Worm (Caenorhabditis elegans) whole organism, young adult: Measurements from ENCODE around the gene ins-37.
A peak's percentile ranks its signal among the peaks of the same experiment; 100 is the strongest.

Source experiments
- F55B11.4 ChIP-seq: sonication (generic microtip); optimal IDR thresholded peaks from 2 replicates; lab custom pipeline; 2016; ENCODE audit warnings: missing compliant biosample characterization, missing genetic modification characterization, borderline replicate concordance; ENCODE audit not compliant: insufficient read depth
- attf-6 ChIP-seq: fragments of 200-800 bp; sonication (Bioruptor generic); IDR thresholded peaks from 2 replicates; pipeline ENCODE4 v1.3.6; 2022; ENCODE audit warnings: missing genetic modification reagents, missing genetic modification characterization, missing compliant biosample characterization
- ccch-3 ChIP-seq: fragments of 200-800 bp; sonication (Bioruptor generic); optimal IDR thresholded peaks from 2 replicates; lab custom pipeline; 2018; ENCODE audit warnings: mild to moderate bottlenecking, missing genetic modification characterization, missing compliant biosample characterization
- cebp-2 ChIP-seq: fragments of 200-800 bp; sonication (Bioruptor generic); IDR thresholded peaks from 2 replicates; pipeline ENCODE4 v1.3.6; 2022; ENCODE audit warnings: missing genetic modification characterization, missing compliant biosample characterization
- ceh-27 ChIP-seq: fragments of 200-800 bp; sonication (Bioruptor generic); optimal IDR thresholded peaks from 2 replicates; lab custom pipeline; 2018; ENCODE audit warnings: mild to moderate bottlenecking, missing genetic modification characterization, moderate library complexity, missing compliant biosample characterization
- dox-1 ChIP-seq: fragments of 200-800 bp; sonication (Bioruptor generic); IDR thresholded peaks from 2 replicates; pipeline ENCODE4 v1.3.6; 2022; ENCODE audit warnings: missing genetic modification reagents, missing genetic modification characterization, missing compliant biosample characterization
- egrh-3 ChIP-seq: fragments of 200-800 bp; sonication (Bioruptor generic); IDR thresholded peaks from 2 replicates; pipeline ENCODE4 v1.3.6; 2022; ENCODE audit warnings: missing genetic modification reagents, missing genetic modification characterization, missing compliant biosample characterization
- lin-26 ChIP-seq: fragments of 200-800 bp; sonication (Bioruptor generic); IDR thresholded peaks from 2 replicates; pipeline ENCODE4 v1.3.6; 2022; ENCODE audit warnings: missing genetic modification reagents, missing genetic modification characterization, missing compliant biosample characterization
- lsl-1 ChIP-seq: fragments of 200-800 bp; sonication (Bioruptor generic); optimal IDR thresholded peaks from 2 replicates; lab custom pipeline; 2018; ENCODE audit warnings: mild to moderate bottlenecking, missing genetic modification characterization, moderate library complexity, missing compliant biosample characterization
- mxl-1 ChIP-seq: sonication (generic microtip); optimal IDR thresholded peaks from 2 replicates; lab custom pipeline; 2016; ENCODE audit warnings: missing genetic modification characterization, missing compliant biosample characterization
- repo-1 ChIP-seq: sonication (generic microtip); optimal IDR thresholded peaks from 2 replicates; lab custom pipeline; 2017; ENCODE audit warnings: mild to moderate bottlenecking, missing genetic modification characterization, missing compliant biosample characterization
- snpc-4 ChIP-seq, 5 experiments: fragments of 150-350 bp in 1 of 5; sonication (generic microtip) in 4 of 5; optimal IDR thresholded peaks; 2 replicates each; lab custom pipeline; 2014 to 2018; ENCODE audit warnings: missing genetic modification characterization in 5 of 5, missing biosample characterization in 3 of 5, antibody characterized with exemption in 2 of 5, mild to moderate bottlenecking in 2 of 5, missing compliant biosample characterization in 2 of 5, missing genotype in 2 of 5, moderate library complexity in 2 of 5, missing genetic modification reagents in 1 of 5
- zfh-2 ChIP-seq: fragments of 200-800 bp; sonication (Bioruptor generic); conservative IDR thresholded peaks from 2 replicates; pipeline ENCODE4 v1.3.6; 2022; ENCODE audit warnings: missing genetic modification reagents, missing genetic modification characterization, missing compliant biosample characterization

ins-37 gene

DNA sequence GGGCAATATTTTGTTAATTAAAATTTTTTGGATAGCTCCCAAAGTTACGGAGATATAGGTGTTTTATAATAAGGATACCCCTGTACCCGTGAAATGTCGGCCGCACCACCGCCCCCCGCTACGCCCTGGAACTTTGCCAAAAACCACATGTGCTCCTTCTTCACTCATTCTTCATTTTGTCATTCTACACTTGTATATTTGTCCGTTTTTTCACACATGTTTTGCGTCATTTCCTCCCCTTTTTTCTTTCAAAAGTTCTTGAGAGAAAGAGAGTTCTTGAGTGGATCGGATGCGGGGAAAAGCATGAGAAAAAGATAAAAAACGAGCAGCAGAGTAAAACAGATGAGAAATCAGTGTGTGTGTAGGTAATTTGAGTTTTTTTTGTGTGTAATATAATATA is 47.1 kb downstream of the ins-37 start:
- peak; percentile 44 for TF ChIP-seq ceh-27 (GFP tag; lab: Kevin White, UChicago)
- TF ChIP-seq cebp-2 (GFP tag; lab: Robert Waterston, UW): no peak
- no peak for TF ChIP-seq F55B11.4
- no peak for TF ChIP-seq snpc-4 (GFP tag; optimal IDR thresholded peaks at IDR 0.05; lab: Kevin White, UChicago)
- TF ChIP-seq snpc-4 (tag; optimal IDR thresholded peaks at IDR 0.05; lab: Kevin White, UChicago): peak in 2 of 4 experiments; percentile 5 to 44
- no peak for TF ChIP-seq mxl-1
- no peak for TF ChIP-seq dox-1 (GFP tag; lab: Robert Waterston, UW)
- no peak for TF ChIP-seq zfh-2 (GFP tag; lab: Robert Waterston, UW)
- no peak for TF ChIP-seq lsl-1 (GFP tag; lab: Kevin White, UChicago)

DNA sequence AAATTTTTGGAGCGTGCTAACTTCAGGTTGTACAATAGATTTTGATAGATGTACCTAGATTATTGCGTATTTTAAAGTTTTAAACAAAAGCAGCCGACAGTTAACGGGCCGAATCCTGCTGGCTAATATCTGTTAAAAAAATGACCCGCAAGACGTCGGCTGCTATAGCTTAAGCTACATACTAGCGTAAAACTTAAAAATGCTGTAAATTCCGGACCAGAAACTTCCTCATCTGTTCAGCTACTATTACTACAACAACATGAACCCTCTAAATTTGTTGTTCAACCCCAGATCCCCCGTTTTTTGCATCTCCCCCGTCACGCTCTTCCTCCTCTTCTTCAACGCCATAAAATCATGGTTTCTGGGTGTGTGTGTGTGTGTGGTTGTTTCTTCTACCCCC is 49.0 kb downstream of the ins-37 start:
- TF ChIP-seq attf-6 (GFP tag; lab: Robert Waterston, UW): no peak

DNA sequence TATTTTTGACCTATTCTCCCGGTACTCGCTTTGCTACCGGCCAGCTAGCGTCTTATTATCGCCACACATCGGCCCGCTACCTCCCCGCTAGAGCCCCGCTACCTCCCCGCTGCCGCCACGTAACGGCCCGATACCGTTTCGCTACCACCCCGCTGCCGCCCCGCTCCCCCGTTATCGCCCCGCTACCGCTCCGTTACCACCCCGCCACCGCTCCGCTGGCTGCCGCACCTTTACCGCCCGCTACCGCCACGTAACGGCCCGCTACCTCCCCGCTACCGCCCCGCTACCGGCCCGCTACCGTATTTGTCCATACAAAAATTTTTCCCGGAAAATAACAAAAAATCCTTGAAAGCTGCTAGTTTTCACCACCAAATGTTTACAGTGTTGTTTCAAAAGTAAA is 50.3 kb downstream of the ins-37 start:
- no peak for TF ChIP-seq repo-1
- peak; percentile 96 for TF ChIP-seq egrh-3 (GFP tag; lab: Robert Waterston, UW)
- TF ChIP-seq ccch-3: no peak
- TF ChIP-seq lin-26 (GFP tag; lab: Robert Waterston, UW): 0 out of 2 replicates have a peak, but pooled peaks have one; percentile 19
- peak; percentile 95 for TF ChIP-seq zfh-2 (GFP tag; lab: Robert Waterston, UW)
